In genomic region chr3R:9701148-9701703, dm6 we compare ENCODE assay signal across 4 fruit fly cellular contexts.
A peak's percentile ranks its signal among the peaks of the same experiment; 100 is the strongest.
TF ChIP-seq lines count a peak whose summit lies in the region.

No protein-coding gene starts in this region.

- TF ChIP-seq CTCF in whole organism, embryonic (GFP tag; optimal IDR thresholded peaks at IDR 0.05; lab: Kevin White, UChicago), result no peak

TF ChIP-seq in whole organism, adult, 20 proteins besides CTCF, POLR2A, EP300 and RAD21:
- TF ChIP-seq Hr96 (GFP tag; optimal IDR thresholded peaks at IDR 0.05; lab: Kevin White, UChicago) (no peak), CG12768 (GFP tag; optimal IDR thresholded peaks at IDR 0.05; lab: Kevin White, UChicago) (peak; percentile 45), cic (GFP tag; optimal IDR thresholded peaks at IDR 0.05; lab: Kevin White, UChicago) (peak; percentile 33), CG1620 (GFP tag; optimal IDR thresholded peaks at IDR 0.05; lab: Kevin White, UChicago) (peak; percentile 10), Clk (GFP tag; optimal IDR thresholded peaks at IDR 0.05; lab: Kevin White, UChicago) (no peak)

TF ChIP-seq in whole organism, embryonic, 481 proteins besides CTCF, POLR2A, EP300 and RAD21 (continues in another document):
- TF ChIP-seq abd-A (tag; optimal IDR thresholded peaks at IDR 0.05; lab: Kevin White, UChicago) (peak; percentile 3), CG10543 (GFP tag; optimal IDR thresholded peaks at IDR 0.05; lab: Kevin White, UChicago) (peak; percentile 61), Dip3 (GFP tag; optimal IDR thresholded peaks at IDR 0.05; lab: Kevin White, UChicago) (peak; percentile 15), hkb (optimal IDR thresholded peaks at IDR 0.05; lab: Kevin White, UChicago) (no peak), hkb (GFP tag; IDR thresholded peaks at IDR 0.05; lab: Robert Waterston, UW) (no peak), CG11504 (tag; optimal IDR thresholded peaks at IDR 0.05; lab: Kevin White, UChicago) (no peak), mirr (GFP tag; optimal IDR thresholded peaks at IDR 0.05; lab: Kevin White, UChicago) (peak; percentile 86), Sox102F (GFP tag; optimal IDR thresholded peaks at IDR 0.05; lab: Kevin White, UChicago) (peak; percentile 17), sens (GFP tag; lab: Kevin White, UChicago) (peak; percentile 14), Dek (tag; optimal IDR thresholded peaks at IDR 0.05; lab: Kevin White, UChicago) (peak; percentile 12), her (GFP tag; optimal IDR thresholded peaks at IDR 0.05; lab: Kevin White, UChicago) (peak; percentile 38), PHDP (tag; optimal IDR thresholded peaks at IDR 0.05; lab: Kevin White, UChicago) (peak; percentile 32), Eip74EF (GFP tag; optimal IDR thresholded peaks at IDR 0.05; lab: Kevin White, UChicago) (peak in 1 of 2 experiments; percentile 51), CG10147 (GFP tag; optimal IDR thresholded peaks at IDR 0.05; lab: Kevin White, UChicago) (no peak), CG2120 (GFP tag; optimal IDR thresholded peaks at IDR 0.05; lab: Kevin White, UChicago) (peak; percentile 38), lmd (GFP tag; IDR thresholded peaks at IDR 0.05; lab: Robert Waterston, UW) (no peak), fd3F (GFP tag; optimal IDR thresholded peaks at IDR 0.05; lab: Kevin White, UChicago) (peak; percentile 51), Max (GFP tag; optimal IDR thresholded peaks at IDR 0.05; lab: Kevin White, UChicago) (no peak), Hr51 (GFP tag; optimal IDR thresholded peaks at IDR 0.05; lab: Kevin White, UChicago) (peak in 1 of 2 experiments; percentile 23), CG6689 (GFP tag; IDR thresholded peaks at IDR 0.05; lab: Robert Waterston, UW) (no peak), wdn (GFP tag; IDR thresholded peaks at IDR 0.05; lab: Robert Waterston, UW) (no peak), CG8290 (GFP tag; optimal IDR thresholded peaks at IDR 0.05; lab: Kevin White, UChicago) (no peak), CG8290 (tag; optimal IDR thresholded peaks at IDR 0.05; lab: Kevin White, UChicago) (peak in 1 of 2 experiments; percentile 62), CG5180 (GFP tag; optimal IDR thresholded peaks at IDR 0.05; lab: Kevin White, UChicago) (peak; percentile 45), CG13894 (tag; optimal IDR thresholded peaks at IDR 0.05; lab: Kevin White, UChicago) (peak; percentile 45), ro (GFP tag; IDR thresholded peaks at IDR 0.05; lab: Robert Waterston, UW) (no peak), Lhr (GFP tag; optimal IDR thresholded peaks at IDR 0.05; lab: Kevin White, UChicago) (no peak), bcd (GFP tag; optimal IDR thresholded peaks at IDR 0.05; lab: Kevin White, UChicago) (peak; percentile 9), CG15601 (tag; optimal IDR thresholded peaks at IDR 0.05; lab: Kevin White, UChicago) (peak; percentile 4)

TF ChIP-seq in whole organism, prepupa, 60 proteins besides CTCF, POLR2A, EP300 and RAD21:
- TF ChIP-seq Lpt (GFP tag; optimal IDR thresholded peaks at IDR 0.05; lab: Kevin White, UChicago) (no peak), Met (GFP tag; optimal IDR thresholded peaks at IDR 0.05; lab: Kevin White, UChicago) (peak; percentile 3), vri (GFP tag; optimal IDR thresholded peaks at IDR 0.05; lab: Kevin White, UChicago) (peak; percentile 30), cyc (GFP tag; optimal IDR thresholded peaks at IDR 0.05; lab: Kevin White, UChicago) (no peak), Eip78C (GFP tag; lab: Kevin White, UChicago) (peak; percentile 49), fkh (GFP tag; optimal IDR thresholded peaks at IDR 0.05; lab: Kevin White, UChicago) (peak; percentile 94)

TF ChIP-seq in whole organism, wandering third instar larva, 38 proteins besides CTCF, POLR2A, EP300 and RAD21:
- TF ChIP-seq dmrt93B (GFP tag; optimal IDR thresholded peaks at IDR 0.05; lab: Kevin White, UChicago) (peak; percentile 3), Jra (GFP tag; optimal IDR thresholded peaks at IDR 0.05; lab: Kevin White, UChicago) (peak; percentile 1), woc (GFP tag; optimal IDR thresholded peaks at IDR 0.05; lab: Kevin White, UChicago) (no peak), HLH106 (tag; optimal IDR thresholded peaks at IDR 0.05; lab: Kevin White, UChicago) (peak; percentile 22), Sp1 (GFP tag; optimal IDR thresholded peaks at IDR 0.05; lab: Kevin White, UChicago) (peak; percentile 5), h (GFP tag; optimal IDR thresholded peaks at IDR 0.05; lab: Kevin White, UChicago) (peak; percentile 42), lola (GFP tag; optimal IDR thresholded peaks at IDR 0.05; lab: Kevin White, UChicago) (no peak), OdsH (GFP tag; optimal IDR thresholded peaks at IDR 0.05; lab: Kevin White, UChicago) (peak; percentile 56), rgr (GFP tag; optimal IDR thresholded peaks at IDR 0.05; lab: Kevin White, UChicago) (peak; percentile 62), Hr83 (GFP tag; optimal IDR thresholded peaks at IDR 0.05; lab: Kevin White, UChicago; ENCODE audit: poor library complexity, severe bottlenecking) (peak; percentile 23), foxo (GFP tag; optimal IDR thresholded peaks at IDR 0.05; lab: Kevin White, UChicago) (peak in 1 of 2 experiments; percentile 7)
